Worm (Caenorhabditis elegans): ENCODE measurements around the gene Y17G7B.21.

Gene Y17G7B.21

ce11 chrII:11979449-11980095 is 2.1 kb upstream of the Y17G7B.21 start, which contains the start of the genes ash-2 and Y17G7B.20:
Gene ash-2 (plus strand): TSS chrII:11979838.
Gene Y17G7B.20 (minus strand): TSS chrII:11979844.
- TF ChIP-seq vab-15 (tag; optimal IDR thresholded peaks at IDR 0.05) (no peak), lin-15B (tag; optimal IDR thresholded peaks at IDR 0.05) (no peak), nhr-90 (tag; optimal IDR thresholded peaks at IDR 0.05; ENCODE audit: poor library complexity) (no peak), lir-3 (tag; optimal IDR thresholded peaks at IDR 0.05; ENCODE audit: poor library complexity) (no peak), mab-9 (GFP tag; IDR thresholded peaks at IDR 0.05) (no peak), fkh-4 (tag; optimal IDR thresholded peaks at IDR 0.05; ENCODE audit: borderline replicate concordance) (no peak), F16B12.6 (tag; optimal IDR thresholded peaks at IDR 0.05) (no peak), irx-1 (tag; optimal IDR thresholded peaks at IDR 0.05) (no peak), mep-1 (tag; optimal IDR thresholded peaks at IDR 0.05) (peak; percentile 25), nhr-12 (tag; optimal IDR thresholded peaks at IDR 0.05) (no peak), mdl-1 (tag; optimal IDR thresholded peaks at IDR 0.05) (no peak), unc-86 (tag; optimal IDR thresholded peaks at IDR 0.05) (no peak), grh-1 (GFP tag; IDR thresholded peaks at IDR 0.05) (0 out of 2 replicates have a peak, but pooled peaks have one; percentile 19), nhr-84 (tag; optimal IDR thresholded peaks at IDR 0.05) (no peak), skn-1 (tag; optimal IDR thresholded peaks at IDR 0.05) (peak; percentile 29), fos-1 (tag; optimal IDR thresholded peaks at IDR 0.05) (no peak), dsc-1 (tag; optimal IDR thresholded peaks at IDR 0.05) (no peak), lin-35 (GFP tag; optimal IDR thresholded peaks at IDR 0.05) (peak; percentile 42 to 54), nhr-71 (tag; optimal IDR thresholded peaks at IDR 0.05) (no peak), nhr-85 (tag) (no peak), C34B4.2 (tag; optimal IDR thresholded peaks at IDR 0.05) (no peak), efl-1 (optimal IDR thresholded peaks at IDR 0.05) (peak in 1 of 2 experiments; percentile 42), efl-1 (GFP tag; optimal IDR thresholded peaks at IDR 0.05 in 1 of 2) (peak in 1 of 2 experiments; percentile 47), ces-1 (GFP tag; optimal IDR thresholded peaks at IDR 0.05) (no peak), unc-130 (tag; optimal IDR thresholded peaks at IDR 0.05) (peak; percentile 16), blmp-1 (tag; optimal IDR thresholded peaks at IDR 0.05) (no peak), ceh-82 (tag; optimal IDR thresholded peaks at IDR 0.05) (peak; percentile 54 to 81 (median 59)), Y116A8C.19 (tag; optimal IDR thresholded peaks at IDR 0.05; ENCODE audit: borderline replicate concordance) (no peak), alr-1 (tag; optimal IDR thresholded peaks at IDR 0.05; ENCODE audit: borderline replicate concordance) (no peak), mef-2 (tag; optimal IDR thresholded peaks at IDR 0.05) (no peak), pag-3 (tag; optimal IDR thresholded peaks at IDR 0.05; ENCODE audit: borderline replicate concordance, insufficient read depth) (no peak), ceh-88 (GFP tag; IDR thresholded peaks at IDR 0.05) (no peak), rnt-1 (tag; optimal IDR thresholded peaks at IDR 0.05) (peak; percentile 46), unc-30 (tag; optimal IDR thresholded peaks at IDR 0.05) (no peak), C16A3.4 (tag; optimal IDR thresholded peaks at IDR 0.05) (no peak), elt-2 (tag; optimal IDR thresholded peaks at IDR 0.05) (no peak), dpl-1 (GFP tag; optimal IDR thresholded peaks at IDR 0.05) (peak in 1 of 3 experiments; percentile 35)

- TF ChIP-seq nhr-71 (tag; optimal IDR thresholded peaks at IDR 0.05) (no peak), nhr-85 (tag) (peak; percentile 63), efl-1 (optimal IDR thresholded peaks at IDR 0.05) (no peak), efl-1 (GFP tag; optimal IDR thresholded peaks at IDR 0.05 in 1 of 2) (peak in 1 of 2 experiments; percentile 77)
These were observed 1.5 kb upstream of the Y17G7B.21 start for ce11 chrII:11978920-11979319.

- TF ChIP-seq zip-4 (GFP tag; optimal IDR thresholded peaks at IDR 0.05) (no peak), jun-1 (tag; optimal IDR thresholded peaks at IDR 0.05) (no peak), ztf-11 (tag; optimal IDR thresholded peaks at IDR 0.05) (no peak), efl-1 (optimal IDR thresholded peaks at IDR 0.05) (no peak), efl-1 (GFP tag; optimal IDR thresholded peaks at IDR 0.05 in 1 of 2) (peak in 1 of 2 experiments; percentile 9)
These were observed 1.0 kb upstream of the Y17G7B.21 start for ce11 chrII:11978478-11978877.

All from whole organism, L1 larva.